Fruit fly (Drosophila melanogaster) whole organism, adult: Measurements from ENCODE around the gene CG14219.

Experiments used
- CG11617 ChIP-seq: fragments of 200-800 bp; sonication (Bioruptor generic); optimal IDR thresholded peaks from 2 replicates; lab custom pipeline; 2017; ENCODE audit warnings: mild to moderate bottlenecking, missing biosample characterization, missing genetic modification reagents, missing genetic modification characterization
- CG12768 ChIP-seq: fragments of 200-800 bp; sonication (Bioruptor generic); optimal IDR thresholded peaks from 2 replicates; lab custom pipeline; 2017; ENCODE audit warnings: missing biosample characterization, missing genetic modification characterization, mild to moderate bottlenecking, moderate library complexity, missing genetic modification reagents
- CG14711 ChIP-seq: fragments of 200-800 bp; sonication (Bioruptor generic); optimal IDR thresholded peaks from 2 replicates; lab custom pipeline; 2018; ENCODE audit warnings: missing biosample characterization, mild to moderate bottlenecking, missing genetic modification characterization, moderate library complexity
- CG1620 ChIP-seq: fragments of 200-800 bp; sonication (Bioruptor generic); optimal IDR thresholded peaks from 2 replicates; lab custom pipeline; 2016; ENCODE audit warnings: missing biosample characterization, missing genetic modification characterization
- CG33017 ChIP-seq: fragments of 200-800 bp; sonication (Bioruptor generic); optimal IDR thresholded peaks from 2 replicates; lab custom pipeline; 2018; ENCODE audit warnings: missing biosample characterization, mild to moderate bottlenecking, missing genetic modification characterization, moderate library complexity
- CG5204 ChIP-seq: fragments of 200-800 bp; sonication (Bioruptor generic); optimal IDR thresholded peaks from 2 replicates; lab custom pipeline; 2016; ENCODE audit warnings: missing biosample characterization, missing genetic modification characterization
- CG7045 ChIP-seq: fragments of 200-800 bp; sonication (Bioruptor generic); optimal IDR thresholded peaks from 2 replicates; lab custom pipeline; 2017; ENCODE audit warnings: missing biosample characterization, mild to moderate bottlenecking, missing genetic modification characterization
- CG7101 ChIP-seq: fragments of 200-800 bp; sonication (Bioruptor generic); optimal IDR thresholded peaks from 2 replicates; lab custom pipeline; 2018; ENCODE audit warnings: missing biosample characterization, mild to moderate bottlenecking, missing genetic modification characterization, moderate library complexity
- Clk ChIP-seq: fragments of 200-800 bp; sonication (Bioruptor generic); optimal IDR thresholded peaks from 2 replicates; lab custom pipeline; 2017; ENCODE audit warnings: missing biosample characterization, missing genetic modification characterization
- Crg-1 ChIP-seq: fragments of 200-800 bp; sonication (Bioruptor generic); optimal IDR thresholded peaks from 2 replicates; lab custom pipeline; 2016; ENCODE audit warnings: missing biosample characterization, missing genetic modification characterization
- Hr96 ChIP-seq: fragments of 200-800 bp; sonication (Bioruptor generic); optimal IDR thresholded peaks from 2 replicates; lab custom pipeline; 2016; ENCODE audit warnings: missing biosample characterization, missing genetic modification characterization
- Mnt ChIP-seq: fragments of 200-800 bp; sonication (Bioruptor generic); optimal IDR thresholded peaks from 2 replicates; lab custom pipeline; 2016; ENCODE audit warnings: missing biosample characterization, mild to moderate bottlenecking, missing genetic modification characterization
- bab1 ChIP-seq: fragments of 200-800 bp; sonication (Bioruptor generic); optimal IDR thresholded peaks from 3 replicates; lab custom pipeline; 2019; ENCODE audit warnings: missing biosample characterization, mild to moderate bottlenecking, missing genetic modification characterization, moderate library complexity
- cic ChIP-seq: fragments of 200-800 bp; sonication (Bioruptor generic); optimal IDR thresholded peaks from 2 replicates; lab custom pipeline; 2017; ENCODE audit warnings: missing biosample characterization, mild to moderate bottlenecking, missing genetic modification characterization, moderate library complexity
- cnc ChIP-seq, 2 experiments: fragments of >200 bp; optimal IDR thresholded peaks; 2 replicates each; lab custom pipeline; 2017
- kay ChIP-seq: fragments of 200-800 bp; sonication (Bioruptor generic); peaks from one replicate; lab custom pipeline; 2016; ENCODE audit warnings: missing biosample characterization, missing genetic modification characterization, borderline replicate concordance
- ovo ChIP-seq: fragments of 200-800 bp; sonication (Bioruptor generic); optimal IDR thresholded peaks from 2 replicates; lab custom pipeline; 2016; ENCODE audit warnings: missing biosample characterization, missing genetic modification characterization
- pad ChIP-seq: fragments of 200-800 bp; sonication (Bioruptor generic); optimal IDR thresholded peaks from 3 replicates; lab custom pipeline; 2017; ENCODE audit warnings: missing biosample characterization, missing genetic modification characterization, mild to moderate bottlenecking, moderate library complexity, missing genetic modification reagents
- tj ChIP-seq: fragments of 200-800 bp; sonication (Bioruptor generic); optimal IDR thresholded peaks from 3 replicates; lab custom pipeline; 2017; ENCODE audit warnings: missing biosample characterization, mild to moderate bottlenecking, missing genetic modification characterization, moderate library complexity
- toe ChIP-seq: fragments of 200-800 bp; sonication (Bioruptor generic); optimal IDR thresholded peaks from 2 replicates; lab custom pipeline; 2016; ENCODE audit warnings: missing biosample characterization, missing genetic modification characterization

The CG14219 gene

DNA sequence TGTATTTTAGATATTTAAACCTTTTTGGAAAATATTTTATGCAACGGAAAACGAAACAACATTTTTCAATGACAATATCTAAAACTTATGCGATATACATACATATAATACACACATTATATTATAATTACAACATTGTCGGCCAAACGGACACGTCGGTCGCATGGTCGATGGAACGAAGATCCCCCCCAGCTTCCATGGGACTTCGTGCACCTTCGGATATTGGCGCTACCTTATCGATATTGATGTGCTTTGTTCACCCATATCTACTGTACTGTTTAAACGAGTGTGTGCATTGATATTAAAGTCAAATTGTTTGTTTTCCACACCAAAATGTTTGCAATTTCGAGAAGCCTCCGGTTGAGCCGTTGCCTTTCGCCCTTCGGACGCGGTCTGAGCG is 35.4 kb upstream of the CG14219 start, which contains the start of gene CG14212:
Gene CG14212, plus strand, starts transcription at position 301 of the 400 bp plus-strand sequence.
- no peak for TF ChIP-seq CG14711 (tag; lab: Kevin White, UChicago)
- TF ChIP-seq CG1620 (GFP tag; lab: Kevin White, UChicago), result no peak
- no peak for TF ChIP-seq cnc (optimal IDR thresholded peaks at IDR 0.05; lab: Kevin White, UChicago)
- no peak for TF ChIP-seq Hr96
- no peak for TF ChIP-seq cic

dm6 chrX:19622924-19623323 is 33.0 kb upstream of the CG14219 start, which contains the start of the genes Naa20A and MKP-4:
Gene Naa20A, minus strand, starts transcription at chrX:19623074.
Gene MKP-4, plus strand, starts transcription at chrX:19623114.
- TF ChIP-seq kay (GFP tag; lab: Kevin White, UChicago) (no peak), CG5204 (GFP tag; lab: Kevin White, UChicago) (no peak), Clk (GFP tag; lab: Kevin White, UChicago) (no peak), Mnt (GFP tag; lab: Kevin White, UChicago) (peak; percentile 39), CG33017 (tag; lab: Kevin White, UChicago) (no peak), CG7045 (no peak)

dm6 chrX:19621145-19621544 is 31.2 kb upstream of the CG14219 start, which contains the start of gene CG14221:
Gene CG14221, minus strand, starts transcription at chrX:19621245.
- TF ChIP-seq CG7045, result no peak
- no peak for TF ChIP-seq pad
- no peak for TF ChIP-seq Mnt (GFP tag; lab: Kevin White, UChicago)
- no peak for TF ChIP-seq toe (GFP tag; lab: Kevin White, UChicago)
- TF ChIP-seq CG12768 (GFP tag; lab: Kevin White, UChicago), result no peak
- no peak for TF ChIP-seq CG5204 (GFP tag; lab: Kevin White, UChicago)
- TF ChIP-seq ovo (GFP tag; lab: Kevin White, UChicago), result no peak
- no peak for TF ChIP-seq Crg-1 (GFP tag; lab: Kevin White, UChicago)
- no peak for TF ChIP-seq Hr96
- TF ChIP-seq CG11617 (GFP tag; lab: Kevin White, UChicago), result no peak
- no peak for TF ChIP-seq kay (GFP tag; lab: Kevin White, UChicago)
- TF ChIP-seq cic, result no peak
- no peak for TF ChIP-seq tj (GFP tag; lab: Kevin White, UChicago)
- TF ChIP-seq CG7101, result no peak
- no peak for TF ChIP-seq CG14711 (tag; lab: Kevin White, UChicago)
- TF ChIP-seq Clk (GFP tag; lab: Kevin White, UChicago), result no peak
- TF ChIP-seq cnc (optimal IDR thresholded peaks at IDR 0.05; lab: Kevin White, UChicago), result no peak
- TF ChIP-seq CG33017 (tag; lab: Kevin White, UChicago), result no peak

DNA sequence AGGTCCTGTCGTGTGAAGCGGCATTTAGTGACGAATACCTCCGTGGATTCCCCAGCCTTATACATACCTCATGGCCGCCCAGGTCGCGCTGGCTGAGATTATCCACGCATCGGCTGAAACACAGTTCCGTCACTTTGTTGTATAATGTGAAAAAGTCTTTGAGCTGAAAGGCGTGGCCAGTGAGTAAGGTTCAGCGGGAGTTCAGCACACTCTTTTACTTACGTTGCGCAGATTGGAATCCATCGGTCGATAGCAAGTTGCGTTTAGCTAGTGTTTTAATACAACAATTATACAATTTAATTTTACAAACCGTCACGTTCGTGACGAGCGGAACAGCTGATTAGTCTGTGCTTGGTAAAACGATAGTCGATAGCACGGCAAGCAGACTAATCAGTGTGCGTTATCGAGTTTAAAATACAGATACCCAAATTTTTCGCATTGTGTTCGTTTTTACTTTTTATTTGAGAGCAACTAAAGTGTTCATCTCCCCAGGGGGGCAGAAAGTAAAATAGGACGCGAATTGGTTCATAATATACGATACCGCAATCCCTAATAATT is 28.3 kb upstream of the CG14219 start, which contains the start of the genes Pstk and Tim9b:
Gene Pstk, minus strand, starts transcription at position 355 of the 558 bp plus-strand sequence.
Gene Tim9b, minus strand, starts transcription at position 355 of the 558 bp plus-strand sequence.
- no peak for TF ChIP-seq cic
- peak; percentile 15 for TF ChIP-seq bab1 (GFP tag; lab: Kevin White, UChicago)

DNA sequence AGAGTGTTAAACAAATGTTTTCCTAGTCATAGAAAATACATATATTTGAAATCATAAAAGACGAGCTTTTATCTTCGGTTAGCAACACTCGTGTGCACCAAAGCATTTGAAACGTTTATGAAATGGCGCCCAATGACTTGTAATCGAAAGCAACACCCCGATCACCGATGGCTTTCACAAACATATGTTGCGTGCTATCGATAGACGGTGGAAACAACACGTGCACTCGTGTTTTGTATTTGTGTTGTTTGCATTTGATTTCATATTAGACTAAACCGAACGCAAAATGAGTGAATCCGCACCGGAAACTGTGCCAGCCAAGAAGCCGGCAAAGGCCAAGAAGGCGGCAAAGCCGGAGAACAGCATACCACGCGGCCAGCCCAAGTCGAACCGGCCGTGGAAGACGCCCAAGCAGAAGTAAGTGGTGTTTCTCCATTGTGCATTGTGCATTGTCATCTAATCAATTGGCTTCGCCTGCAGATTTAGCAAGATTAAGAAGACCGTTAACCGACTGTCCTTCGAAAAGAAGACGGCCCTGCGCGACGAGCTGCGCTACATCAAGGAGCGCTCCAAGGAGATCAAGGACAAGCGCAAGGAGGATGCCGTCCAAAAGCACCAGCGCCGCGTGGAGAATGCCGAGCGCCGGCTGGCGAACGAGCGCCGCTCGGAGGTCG is 26.2 kb upstream of the CG14219 start, which contains the start of gene CG14210:
Gene CG14210, plus strand, starts transcription at position 207 of the 674 bp plus-strand sequence.
- TF ChIP-seq CG12768 (GFP tag; lab: Kevin White, UChicago) (no peak), cnc (optimal IDR thresholded peaks at IDR 0.05; lab: Kevin White, UChicago) (peak; percentile 73 to 89), CG11617 (GFP tag; lab: Kevin White, UChicago) (peak; percentile 1), bab1 (GFP tag; lab: Kevin White, UChicago) (peak; percentile 65), Mnt (GFP tag; lab: Kevin White, UChicago) (peak; percentile 97)

DNA sequence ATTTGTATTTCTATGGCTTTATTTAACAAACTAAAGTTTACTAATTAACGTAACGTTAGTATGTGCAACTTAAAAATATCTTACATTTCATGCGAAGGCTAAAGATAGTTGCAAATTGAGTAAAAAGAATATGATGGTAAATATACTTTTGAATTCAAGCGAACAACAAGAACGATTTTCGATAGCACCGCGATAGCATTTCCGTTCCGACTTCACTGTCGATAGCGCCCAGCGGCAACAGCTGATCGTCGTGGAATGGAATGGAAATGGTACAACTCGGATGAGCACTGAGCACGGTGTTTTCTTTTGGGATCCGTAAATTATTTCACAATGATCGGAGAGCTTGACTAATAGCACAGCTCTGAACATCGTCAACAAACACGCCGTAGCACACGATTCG is 23.5 kb upstream of the CG14219 start:
- TF ChIP-seq tj (GFP tag; lab: Kevin White, UChicago) (peak; percentile 32), bab1 (GFP tag; lab: Kevin White, UChicago) (peak; percentile 82), pad (peak; percentile 39), CG7045 (no peak), Mnt (GFP tag; lab: Kevin White, UChicago) (peak; percentile 68), Crg-1 (GFP tag; lab: Kevin White, UChicago) (peak; percentile 46), CG7101 (peak; percentile 81), cic (no peak), cnc (optimal IDR thresholded peaks at IDR 0.05; lab: Kevin White, UChicago) (no peak), CG14711 (tag; lab: Kevin White, UChicago) (peak; percentile 38), CG11617 (GFP tag; lab: Kevin White, UChicago) (peak; percentile 71), ovo (GFP tag; lab: Kevin White, UChicago) (no peak), Clk (GFP tag; lab: Kevin White, UChicago) (no peak)

DNA sequence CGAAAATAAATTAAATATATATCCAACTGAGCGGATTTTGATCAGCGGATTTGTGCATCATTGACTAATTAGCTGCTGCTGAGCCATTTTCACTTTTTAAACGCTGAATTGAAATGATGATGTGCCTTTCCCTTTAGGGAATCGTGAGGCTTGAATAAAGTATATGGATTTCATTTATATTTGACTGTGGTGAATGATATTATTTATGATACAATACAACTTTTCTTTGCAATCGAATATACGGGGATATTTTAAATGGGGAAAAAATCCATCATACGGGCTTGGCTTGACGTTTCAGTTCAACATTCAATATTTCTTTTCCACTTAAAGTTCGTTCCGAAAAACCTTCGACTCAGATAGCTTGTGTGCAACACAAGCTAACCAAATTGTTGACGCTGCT is 21.3 kb upstream of the CG14219 start, which contains the start of the genes Shawn and Tyler:
Gene Shawn, plus strand, starts transcription at position 301 of the 400 bp plus-strand sequence.
Gene Tyler, plus strand, starts transcription at position 301 of the 400 bp plus-strand sequence.
- TF ChIP-seq Hr96 (no peak), CG11617 (GFP tag; lab: Kevin White, UChicago) (no peak), CG33017 (tag; lab: Kevin White, UChicago) (no peak), ovo (GFP tag; lab: Kevin White, UChicago) (no peak), bab1 (GFP tag; lab: Kevin White, UChicago) (no peak), CG7045 (no peak), CG7101 (no peak), Clk (GFP tag; lab: Kevin White, UChicago) (no peak), toe (GFP tag; lab: Kevin White, UChicago) (no peak), CG14711 (tag; lab: Kevin White, UChicago) (no peak), Crg-1 (GFP tag; lab: Kevin White, UChicago) (no peak), CG5204 (GFP tag; lab: Kevin White, UChicago) (no peak), kay (GFP tag; lab: Kevin White, UChicago) (no peak), cic (no peak), cnc (optimal IDR thresholded peaks at IDR 0.05; lab: Kevin White, UChicago) (no peak), tj (GFP tag; lab: Kevin White, UChicago) (no peak), Mnt (GFP tag; lab: Kevin White, UChicago) (no peak), CG1620 (GFP tag; lab: Kevin White, UChicago) (no peak), CG12768 (GFP tag; lab: Kevin White, UChicago) (no peak), pad (no peak)
